Fruit fly (Drosophila melanogaster): ENCODE data around the gene CG31855.

DNA sequence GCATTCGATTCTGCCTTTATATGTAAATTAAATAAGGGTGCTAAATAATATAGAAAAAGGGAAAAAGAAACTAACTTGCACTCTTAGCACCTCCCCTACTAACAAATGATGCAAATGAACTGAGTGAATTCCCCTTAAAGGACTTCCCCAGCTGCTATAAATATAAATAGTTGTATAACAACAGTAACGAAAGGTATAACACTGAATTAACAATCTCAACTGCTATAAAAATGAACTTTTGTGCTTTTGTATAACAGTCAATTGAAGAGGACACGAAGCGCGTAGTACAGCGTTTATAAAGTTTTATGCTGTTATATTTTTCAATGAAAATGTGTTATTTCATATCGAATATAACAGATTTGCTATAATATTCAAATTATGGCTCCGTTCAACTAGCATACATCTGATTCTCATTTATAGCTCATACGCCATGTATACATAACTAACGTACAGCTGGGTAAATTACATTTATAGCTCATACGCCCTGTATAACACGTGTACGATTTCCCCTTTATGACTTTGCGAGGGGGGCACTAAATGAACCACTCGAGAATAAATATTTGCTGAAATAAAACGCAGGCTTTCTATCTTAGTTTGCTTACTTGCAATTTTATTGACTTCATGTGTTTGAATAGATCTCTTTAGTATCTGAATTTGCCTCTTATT lies 19.6 kb upstream of the CG31855 start:
- TF ChIP-seq Hr78 (GFP tag; optimal IDR thresholded peaks at IDR 0.05) (no peak), Mio (GFP tag; optimal IDR thresholded peaks at IDR 0.05) (no peak), br (GFP tag; optimal IDR thresholded peaks at IDR 0.05) (no peak), sv (GFP tag; optimal IDR thresholded peaks at IDR 0.05) (no peak), Hnf4 (GFP tag; optimal IDR thresholded peaks at IDR 0.05) (no peak)
